Worm (Caenorhabditis elegans): Measurements from ENCODE around the gene gon-4.

The gon-4 gene

DNA sequence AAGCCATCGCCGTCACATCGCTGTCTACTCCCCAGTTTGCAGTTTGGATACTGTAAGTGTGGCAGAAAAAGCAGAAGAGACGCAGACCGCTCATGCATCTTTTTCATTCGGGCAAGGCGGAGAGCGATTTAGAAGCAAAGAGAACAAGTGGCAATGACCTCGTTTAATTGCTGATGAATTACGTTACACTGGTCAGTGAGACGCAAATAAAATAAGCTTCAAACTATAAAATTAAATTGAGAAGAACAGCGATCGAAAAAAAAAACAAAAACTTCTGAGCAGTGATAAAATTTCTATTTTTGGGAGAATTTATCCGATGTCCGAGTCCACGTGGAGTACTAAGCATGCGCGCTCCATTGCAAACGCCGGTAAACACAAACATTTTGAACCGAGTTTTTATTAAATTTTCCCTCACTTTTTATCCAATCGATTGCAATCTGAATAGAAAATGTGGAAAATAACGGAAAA, 24.5 kb downstream of the gon-4 start, which contains the start of gene C24F3.2 (continued):
- TF ChIP-seq Y56A3A.18 (GFP tag; IDR thresholded peaks at IDR 0.05) (no peak), bed-1 (GFP tag; IDR thresholded peaks at IDR 0.05) (no peak), K12H6.12 (tag; optimal IDR thresholded peaks at IDR 0.05) (peak; percentile 74), K11D2.4 (GFP tag; IDR thresholded peaks at IDR 0.05) (no peak; the same call in 1 of the 2 replicates), F57C9.4 (tag; optimal IDR thresholded peaks at IDR 0.05) (no peak), egl-18 (GFP tag; IDR thresholded peaks at IDR 0.05) (no peak)

DNA sequence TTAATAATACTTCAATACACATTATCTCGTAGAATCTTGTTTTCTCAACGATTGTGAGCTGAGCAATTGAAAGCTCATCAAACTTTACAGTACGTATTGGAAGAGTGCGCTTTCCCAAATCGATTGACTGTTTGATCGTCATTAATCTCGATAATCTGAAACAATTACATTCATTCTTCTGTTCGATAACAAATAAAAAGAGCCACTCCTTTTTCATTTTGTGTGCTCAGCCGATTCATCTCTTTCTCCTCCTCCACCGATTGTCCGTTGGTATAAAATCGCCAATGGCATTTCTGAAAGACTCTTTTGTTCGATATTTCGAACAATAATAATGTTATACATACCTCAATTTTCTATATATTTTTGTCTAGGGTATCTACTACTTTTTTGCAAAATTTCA, 26.1 kb downstream of the gon-4 start, which contains the start of gene nas-12:
TSS of gene nas-12 (plus strand) at position 301 of the 400 bp plus-strand sequence.
- no peak for TF ChIP-seq ztf-3 (GFP tag; optimal IDR thresholded peaks at IDR 0.05)
- TF ChIP-seq ccch-3 (GFP tag; optimal IDR thresholded peaks at IDR 0.05) = no peak
- TF ChIP-seq Y67H2A.10 (GFP tag; conservative IDR thresholded peaks at IDR 0.05) = no peak
- no peak for TF ChIP-seq madf-3 (GFP tag; IDR thresholded peaks at IDR 0.05)
- TF ChIP-seq ceh-27 (GFP tag; optimal IDR thresholded peaks at IDR 0.05) = no peak
- no peak for TF ChIP-seq B0019.2 (GFP tag; conservative IDR thresholded peaks at IDR 0.05)
- no peak for TF ChIP-seq ztf-25 (GFP tag; IDR thresholded peaks at IDR 0.05)
- TF ChIP-seq rcor-1 (GFP tag; IDR thresholded peaks at IDR 0.05) = no peak
- TF ChIP-seq B0336.3 (GFP tag; IDR thresholded peaks at IDR 0.05) = no peak
- TF ChIP-seq ceh-100 (GFP tag; IDR thresholded peaks at IDR 0.05) = no peak
- TF ChIP-seq T07F8.4 (tag; optimal IDR thresholded peaks at IDR 0.05) = no peak
- TF ChIP-seq attf-3 (GFP tag; conservative IDR thresholded peaks at IDR 0.05) = no peak
- no peak for TF ChIP-seq bed-1 (GFP tag; IDR thresholded peaks at IDR 0.05)
- TF ChIP-seq ztf-22 (GFP tag; optimal IDR thresholded peaks at IDR 0.05) = no peak
- no peak for TF ChIP-seq egl-44 (GFP tag; IDR thresholded peaks at IDR 0.05)
- TF ChIP-seq madf-8 (GFP tag; conservative IDR thresholded peaks at IDR 0.05) = no peak
- TF ChIP-seq nfyb-1 (GFP tag; IDR thresholded peaks at IDR 0.05) = no peak
- TF ChIP-seq B0035.1 (tag; optimal IDR thresholded peaks at IDR 0.05) = no peak

DNA sequence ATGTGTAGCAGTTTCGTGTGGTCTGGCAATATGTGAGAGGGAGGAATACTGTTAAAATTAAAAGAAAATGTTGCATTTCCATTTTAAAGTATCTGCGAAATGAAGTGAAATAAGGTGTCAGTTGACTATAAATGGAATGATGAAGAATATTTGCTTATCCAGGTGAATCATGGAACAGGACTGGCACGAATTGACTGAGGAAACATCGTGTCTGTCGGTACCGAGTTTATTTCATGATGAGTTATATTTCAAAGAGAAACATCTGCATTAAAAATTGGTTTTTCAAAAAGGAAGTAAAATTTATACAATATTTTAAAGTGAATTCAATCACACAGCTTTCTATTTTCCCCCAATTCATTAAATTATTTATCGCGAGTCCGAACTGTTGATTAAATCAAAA, 29.9 kb downstream of the gon-4 start, which contains the start of gene F01G10.6:
TSS of gene F01G10.6 (minus strand) at position 101 of the 400 bp plus-strand sequence.
- TF ChIP-seq Y67H2A.10 (GFP tag; conservative IDR thresholded peaks at IDR 0.05) (no peak), dpl-1 (GFP tag; optimal IDR thresholded peaks at IDR 0.05) (no peak), B0261.1 (tag; optimal IDR thresholded peaks at IDR 0.05) (no peak), nhr-120 (GFP tag; IDR thresholded peaks at IDR 0.05) (no peak), ztf-22 (GFP tag; optimal IDR thresholded peaks at IDR 0.05) (no peak)

DNA sequence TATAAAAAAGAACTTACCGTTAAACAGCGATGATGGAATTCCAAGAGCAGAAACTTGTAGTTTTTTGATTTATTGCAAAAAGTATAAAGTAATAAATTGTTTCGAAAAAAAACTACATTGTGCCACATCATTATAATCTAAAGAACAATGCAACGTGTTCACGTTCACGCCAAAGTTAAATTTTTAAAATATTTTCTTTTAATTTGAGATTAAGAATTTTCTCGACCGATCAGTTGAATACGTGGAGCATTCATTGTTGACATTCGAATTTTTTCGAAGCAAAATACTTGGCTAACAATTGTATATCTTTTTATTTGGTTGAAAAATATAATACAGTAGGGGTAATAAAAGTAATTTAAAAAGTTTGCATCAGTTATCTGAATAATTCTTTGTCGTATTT, 33.4 kb downstream of the gon-4 start, which contains the start of gene F01G10.5:
TSS of gene F01G10.5 (minus strand) at position 101 of the 400 bp plus-strand sequence.
- TF ChIP-seq mes-4 (tag; optimal IDR thresholded peaks at IDR 0.05) (no peak), tbx-9 (tag; optimal IDR thresholded peaks at IDR 0.05; ENCODE audit: borderline replicate concordance) (no peak), ztf-3 (GFP tag; optimal IDR thresholded peaks at IDR 0.05) (no peak), akir-1 (GFP tag; optimal IDR thresholded peaks at IDR 0.05) (no peak), T26A5.8 (tag; optimal IDR thresholded peaks at IDR 0.05) (no peak), pha-4 (tag; optimal IDR thresholded peaks at IDR 0.05) (no peak), F49E8.2 (tag; optimal IDR thresholded peaks at IDR 0.05; ENCODE audit: insufficient read depth) (no peak)

DNA sequence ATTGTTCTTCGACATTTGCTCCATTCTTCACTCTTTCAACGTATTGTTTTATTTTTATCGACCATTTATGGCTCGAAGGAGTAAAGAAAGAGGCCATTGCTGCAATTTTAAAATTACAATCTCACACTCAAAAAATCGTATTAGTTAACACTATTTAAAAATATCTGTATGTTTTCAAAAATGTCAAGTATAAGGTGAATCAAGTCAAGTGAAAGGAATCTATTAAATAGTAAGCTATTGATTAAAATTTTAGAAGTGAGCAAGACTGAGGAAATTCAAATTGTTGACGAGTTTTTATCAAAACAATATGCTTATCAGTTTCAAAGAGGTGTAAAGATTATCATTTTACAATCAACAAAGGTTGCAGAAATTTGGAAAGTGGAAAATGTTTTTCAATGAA, 34.8 kb downstream of the gon-4 start, which contains the start of gene F01G10.4:
TSS of gene F01G10.4 (minus strand) at position 101 of the 400 bp plus-strand sequence.
- no peak for TF ChIP-seq cebp-1 (GFP tag; IDR thresholded peaks at IDR 0.05)
- no peak for TF ChIP-seq cebp-1 (tag; optimal IDR thresholded peaks at IDR 0.05)
- no peak for TF ChIP-seq lsl-1 (GFP tag; optimal IDR thresholded peaks at IDR 0.05)

Data from whole organism, young adult.